Fruit fly (Drosophila melanogaster): ENCODE data around the gene Tbh.

Gene Tbh

dm6 chrX:8058446-8058900, 63.0 kb downstream of the Tbh start (continued):
- TF ChIP-seq CG4424 (GFP tag; optimal IDR thresholded peaks at IDR 0.05) (no peak), aop (GFP tag; IDR thresholded peaks at IDR 0.05) (no peak), cato (GFP tag; optimal IDR thresholded peaks at IDR 0.05; ENCODE audit: borderline replicate concordance) (no peak), ham (GFP tag; IDR thresholded peaks at IDR 0.05) (no peak), slp2 (GFP tag; optimal IDR thresholded peaks at IDR 0.05) (no peak), CG31224 (GFP tag; IDR thresholded peaks at IDR 0.05) (no peak), CG34422 (GFP tag; IDR thresholded peaks at IDR 0.05) (no peak), CG4282 (GFP tag; optimal IDR thresholded peaks at IDR 0.05) (no peak), CG30403 (GFP tag; optimal IDR thresholded peaks at IDR 0.05) (no peak), Oli (tag; optimal IDR thresholded peaks at IDR 0.05) (no peak), CG9609 (GFP tag; optimal IDR thresholded peaks at IDR 0.05) (no peak), Ada2b (GFP tag; IDR thresholded peaks at IDR 0.05) (no peak), kah (GFP tag; optimal IDR thresholded peaks at IDR 0.05) (no peak), Ravus (GFP tag; IDR thresholded peaks at IDR 0.05) (no peak), CG9797 (GFP tag; optimal IDR thresholded peaks at IDR 0.05) (no peak), so (GFP tag; IDR thresholded peaks at IDR 0.05) (no peak), fd96Cb (tag; optimal IDR thresholded peaks at IDR 0.05) (no peak), Hmr (GFP tag; optimal IDR thresholded peaks at IDR 0.05) (no peak), tup (GFP tag; optimal IDR thresholded peaks at IDR 0.05) (no peak), jumu (GFP tag; optimal IDR thresholded peaks at IDR 0.05) (no peak), stc (GFP tag; IDR thresholded peaks at IDR 0.05) (0 out of 2 replicates have a peak, but pooled peaks have one; percentile 18), CG4404 (GFP tag; IDR thresholded peaks at IDR 0.05) (no peak), Hand (GFP tag; optimal IDR thresholded peaks at IDR 0.05) (no peak), tin (GFP tag; optimal IDR thresholded peaks at IDR 0.05) (no peak), Awh (GFP tag; IDR thresholded peaks at IDR 0.05) (no peak), sima (GFP tag; optimal IDR thresholded peaks at IDR 0.05) (no peak), lab (GFP tag; optimal IDR thresholded peaks at IDR 0.05) (peak; percentile 15), odd (GFP tag; optimal IDR thresholded peaks at IDR 0.05) (no peak), gt (GFP tag; IDR thresholded peaks at IDR 0.05) (no peak), CG31365 (tag; optimal IDR thresholded peaks at IDR 0.05) (no peak), CG11398 (GFP tag; optimal IDR thresholded peaks at IDR 0.05) (no peak), wor (GFP tag; IDR thresholded peaks at IDR 0.05) (no peak), Usf (GFP tag; optimal IDR thresholded peaks at IDR 0.05) (no peak), CG17802 (tag; optimal IDR thresholded peaks at IDR 0.05) (no peak), NFAT (GFP tag; IDR thresholded peaks at IDR 0.05) (no peak), CG17568 (GFP tag; optimal IDR thresholded peaks at IDR 0.05) (no peak), tio (GFP tag; optimal IDR thresholded peaks at IDR 0.05) (no peak), YL-1 (GFP tag; optimal IDR thresholded peaks at IDR 0.05) (peak; percentile 42), lilli (GFP tag; optimal IDR thresholded peaks at IDR 0.05) (no peak), CG3163 (GFP tag; optimal IDR thresholded peaks at IDR 0.05) (peak; percentile 35), CG14441 (GFP tag; IDR thresholded peaks at IDR 0.05) (0 out of 2 replicates have a peak, but pooled peaks have one; percentile 29), amos (GFP tag; IDR thresholded peaks at IDR 0.05; ENCODE audit: partially characterized antibody) (no peak), lmd (GFP tag; IDR thresholded peaks at IDR 0.05) (no peak), CG15269 (tag; optimal IDR thresholded peaks at IDR 0.05) (no peak), dati (GFP tag; IDR thresholded peaks at IDR 0.05) (no peak), slbo (GFP tag; IDR thresholded peaks at IDR 0.05) (0 out of 2 replicates have a peak, but pooled peaks have one; percentile 7), Stat92E (GFP tag; optimal IDR thresholded peaks at IDR 0.05) (no peak), HLHmδ (GFP tag; optimal IDR thresholded peaks at IDR 0.05) (peak; percentile 74), E2f2 (GFP tag; IDR thresholded peaks at IDR 0.05) (no peak; the same call in 1 of the 2 replicates), otp (GFP tag; IDR thresholded peaks at IDR 0.05) (0 out of 3 replicates have a peak, but pooled peaks have one; percentile 34), CG18764 (GFP tag; optimal IDR thresholded peaks at IDR 0.05) (no peak), CG14710 (tag; optimal IDR thresholded peaks at IDR 0.05) (no peak)

All from whole organism, embryonic.